Worm (Caenorhabditis elegans) whole organism, L3 larva: ENCODE data around the gene dyf-18.

Source experiments
- R02D3.7 ChIP-seq: fragments of 150-350 bp; optimal IDR thresholded peaks from 2 replicates; lab custom pipeline; 2014; ENCODE audit warnings: missing biosample characterization, missing genetic modification characterization
- ama-1 ChIP-seq: fragments of 150-350 bp; optimal IDR thresholded peaks from 2 replicates; lab custom pipeline; 2018
- ceh-28 ChIP-seq: fragments of 150-350 bp; optimal IDR thresholded peaks from 2 replicates; lab custom pipeline; 2014; ENCODE audit warnings: missing biosample characterization, missing genetic modification reagents, missing genetic modification characterization
- ceh-82 ChIP-seq: fragments of 150-350 bp; optimal IDR thresholded peaks from 2 replicates; lab custom pipeline; 2014; ENCODE audit warnings: missing biosample characterization, missing genetic modification characterization
- ceh-9 ChIP-seq: sonication (generic microtip); optimal IDR thresholded peaks from 2 replicates; lab custom pipeline; 2018; ENCODE audit warnings: missing biosample characterization, missing genetic modification characterization
- daf-12 ChIP-seq: fragments of 150-350 bp; optimal IDR thresholded peaks from 2 replicates; lab custom pipeline; 2014; ENCODE audit warnings: missing biosample characterization, missing genetic modification reagents, missing genetic modification characterization
- egl-5 ChIP-seq: fragments of 150-350 bp; optimal IDR thresholded peaks from 2 replicates; lab custom pipeline; 2017; ENCODE audit warnings: missing biosample characterization, missing genetic modification reagents, missing genetic modification characterization, inconsistent platforms
- elt-1 ChIP-seq: fragments of 150-350 bp; optimal IDR thresholded peaks from 2 replicates; lab custom pipeline; 2014; ENCODE audit warnings: missing biosample characterization, missing genetic modification characterization
- elt-2 ChIP-seq: sonication (generic microtip); optimal IDR thresholded peaks from 2 replicates; lab custom pipeline; 2016; ENCODE audit warnings: missing genetic modification reagents, mild to moderate bottlenecking, missing genetic modification characterization, missing compliant biosample characterization
- elt-3 ChIP-seq, 3 experiments: fragments of 150-350 bp in 1 of 3; sonication (generic microtip) in 2 of 3; optimal IDR thresholded peaks; 2 replicates in 2 of 3; 4 replicates in 1 of 3; lab custom pipeline; 2014 to 2017; ENCODE audit warnings: missing biosample characterization in 3 of 3, missing genetic modification characterization in 3 of 3
- fkh-10 ChIP-seq: sonication (generic microtip); optimal IDR thresholded peaks from 2 replicates; lab custom pipeline; 2017; ENCODE audit warnings: missing biosample characterization, missing genetic modification reagents, missing genetic modification characterization
- fkh-2 ChIP-seq: fragments of 150-350 bp; optimal IDR thresholded peaks from 2 replicates; lab custom pipeline; 2014; ENCODE audit warnings: missing biosample characterization, missing genetic modification reagents, missing genetic modification characterization
- fos-1 ChIP-seq: fragments of 150-350 bp; optimal IDR thresholded peaks from 2 replicates; lab custom pipeline; 2014; ENCODE audit warnings: missing biosample characterization, missing genetic modification characterization
- hmg-11 ChIP-seq: sonication (generic microtip); optimal IDR thresholded peaks from 2 replicates; lab custom pipeline; 2016; ENCODE audit warnings: missing genetic modification characterization, missing compliant biosample characterization
- jun-1 ChIP-seq: fragments of 150-350 bp; optimal IDR thresholded peaks from 2 replicates; lab custom pipeline; 2014; ENCODE audit warnings: missing biosample characterization, missing genetic modification reagents, missing genetic modification characterization
- lin-15B ChIP-seq: fragments of 150-350 bp; optimal IDR thresholded peaks from 2 replicates; lab custom pipeline; 2014; ENCODE audit warnings: missing biosample characterization, missing genetic modification characterization
- lin-39 ChIP-seq: fragments of 150-350 bp; optimal IDR thresholded peaks from 2 replicates; lab custom pipeline; 2018; ENCODE audit warnings: missing biosample characterization, missing genetic modification reagents, missing genetic modification characterization
- lsy-12 ChIP-seq: sonication (generic microtip); optimal IDR thresholded peaks from 2 replicates; lab custom pipeline; 2016; ENCODE audit warnings: mild to moderate bottlenecking, missing genetic modification characterization, missing compliant biosample characterization
- mdl-1 ChIP-seq: fragments of 150-350 bp; optimal IDR thresholded peaks from 2 replicates; lab custom pipeline; 2014; ENCODE audit warnings: missing biosample characterization, missing genetic modification characterization
- mml-1 ChIP-seq: fragments of 150-350 bp; sonication (generic microtip); optimal IDR thresholded peaks from 3 replicates; lab custom pipeline; 2014; ENCODE audit warnings: missing biosample characterization, missing genetic modification characterization
- nfya-1 ChIP-seq: sonication (generic microtip); optimal IDR thresholded peaks from 2 replicates; lab custom pipeline; 2017; ENCODE audit warnings: missing genetic modification characterization, mild to moderate bottlenecking, missing compliant biosample characterization, antibody characterized with exemption, moderate library complexity; ENCODE audit not compliant: insufficient read depth
- nhr-11 ChIP-seq: fragments of 150-350 bp; optimal IDR thresholded peaks from 2 replicates; lab custom pipeline; 2014; ENCODE audit warnings: missing biosample characterization, missing genetic modification characterization
- nhr-12 ChIP-seq: fragments of 150-350 bp; optimal IDR thresholded peaks from 2 replicates; lab custom pipeline; 2014; ENCODE audit warnings: missing biosample characterization, missing genetic modification characterization
- nhr-23 ChIP-seq: fragments of 150-350 bp; optimal IDR thresholded peaks from 2 replicates; lab custom pipeline; 2014; ENCODE audit warnings: missing biosample characterization, missing genetic modification reagents, missing genetic modification characterization
- nhr-237 ChIP-seq: fragments of 150-350 bp; optimal IDR thresholded peaks from 2 replicates; lab custom pipeline; 2014; ENCODE audit warnings: missing biosample characterization, missing genetic modification characterization
- nhr-25 ChIP-seq: sonication (generic microtip); optimal IDR thresholded peaks from 2 replicates; lab custom pipeline; 2017; ENCODE audit warnings: missing biosample characterization, missing genetic modification characterization
- nhr-28 ChIP-seq: fragments of 150-350 bp; optimal IDR thresholded peaks from 2 replicates; lab custom pipeline; 2014; ENCODE audit warnings: missing biosample characterization, missing genetic modification characterization
- nhr-67 ChIP-seq: fragments of 150-350 bp; optimal IDR thresholded peaks from 2 replicates; lab custom pipeline; 2014; ENCODE audit warnings: missing biosample characterization, missing genetic modification characterization
- nhr-76 ChIP-seq: fragments of 150-350 bp; sonication (generic microtip); optimal IDR thresholded peaks from 5 replicates; lab custom pipeline; 2014; ENCODE audit warnings: missing biosample characterization, missing genetic modification characterization
- pha-4 ChIP-seq: fragments of 150-350 bp; optimal IDR thresholded peaks from 2 replicates; lab custom pipeline; 2014; ENCODE audit warnings: missing biosample characterization, missing genetic modification reagents, missing genetic modification characterization
- snpc-4 ChIP-seq: fragments of 150-350 bp; optimal IDR thresholded peaks from 2 replicates; lab custom pipeline; 2014; ENCODE audit warnings: missing biosample characterization, missing genetic modification characterization
- unc-39 ChIP-seq: sonication (generic microtip); optimal IDR thresholded peaks from 4 replicates; lab custom pipeline; 2017; ENCODE audit warnings: missing biosample characterization, missing genetic modification characterization
- unc-62 ChIP-seq: fragments of 150-350 bp; sonication (generic microtip); optimal IDR thresholded peaks from 4 replicates; lab custom pipeline; 2014; ENCODE audit warnings: missing biosample characterization, missing genetic modification reagents, missing genetic modification characterization
- zag-1 ChIP-seq: fragments of 150-350 bp; optimal IDR thresholded peaks from 2 replicates; lab custom pipeline; 2014; ENCODE audit warnings: missing biosample characterization, missing genetic modification characterization
- ztf-11 ChIP-seq: fragments of 150-350 bp; optimal IDR thresholded peaks from 2 replicates; lab custom pipeline; 2014; ENCODE audit warnings: missing biosample characterization, missing genetic modification characterization

dyf-18 gene

DNA sequence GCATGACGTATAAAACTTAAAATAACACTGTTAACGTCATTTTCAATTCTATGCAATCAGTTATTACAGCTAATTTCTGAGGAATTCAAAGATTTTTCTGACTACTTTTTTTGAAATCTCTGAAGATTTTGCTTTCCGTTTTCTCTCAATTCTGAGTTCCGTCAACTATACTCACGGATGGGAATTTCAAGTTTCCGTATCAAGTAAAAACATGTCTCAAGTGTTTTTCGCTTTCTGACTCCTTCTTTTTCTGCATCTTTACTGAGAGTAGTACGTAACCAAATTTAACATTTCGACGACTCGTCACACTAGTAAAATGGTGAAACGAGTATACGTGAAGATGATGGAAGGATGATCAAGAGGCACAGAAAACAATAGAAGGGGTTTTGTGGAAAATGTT, 4.2 kb downstream of the dyf-18 start:
- TF ChIP-seq ceh-82 (tag; lab: Kevin White, UChicago) (no peak), fkh-10 (peak; percentile 75)

DNA sequence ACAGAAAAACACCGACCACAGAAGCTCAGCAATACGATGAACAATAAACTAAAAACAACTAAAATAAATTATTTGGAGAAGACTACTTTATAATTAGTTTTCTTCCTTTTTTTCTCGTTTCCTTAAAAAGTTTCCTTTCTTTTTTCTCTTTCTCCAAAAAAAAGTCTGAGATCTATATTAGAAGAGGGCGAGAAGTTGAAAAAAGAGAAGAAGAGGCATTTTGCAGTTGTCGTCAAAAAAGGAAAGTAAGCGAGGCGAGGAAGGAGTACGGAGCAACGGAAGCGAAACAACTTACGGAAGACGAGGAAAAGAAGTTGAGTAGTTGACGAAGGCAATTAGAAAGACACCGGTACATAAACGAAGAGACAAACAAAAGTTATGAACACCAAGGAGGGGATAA, 5.0 kb downstream of the dyf-18 start:
- TF ChIP-seq nfya-1 (tag; lab: Kevin White, UChicago) = no peak
- TF ChIP-seq daf-12 (tag; lab: Kevin White, UChicago) = no peak
- no peak for TF ChIP-seq nhr-12 (tag; lab: Kevin White, UChicago)
- no peak for TF ChIP-seq jun-1 (tag; lab: Kevin White, UChicago)
- TF ChIP-seq nhr-237 (tag; lab: Kevin White, UChicago) = no peak
- TF ChIP-seq nhr-76 (tag; lab: Kevin White, UChicago) = no peak
- no peak for TF ChIP-seq nhr-11
- no peak for TF ChIP-seq nhr-28 (tag; lab: Kevin White, UChicago)
- no peak for TF ChIP-seq nhr-25 (tag; lab: Kevin White, UChicago)
- TF ChIP-seq, all 47 proteins: peak for 0

DNA sequence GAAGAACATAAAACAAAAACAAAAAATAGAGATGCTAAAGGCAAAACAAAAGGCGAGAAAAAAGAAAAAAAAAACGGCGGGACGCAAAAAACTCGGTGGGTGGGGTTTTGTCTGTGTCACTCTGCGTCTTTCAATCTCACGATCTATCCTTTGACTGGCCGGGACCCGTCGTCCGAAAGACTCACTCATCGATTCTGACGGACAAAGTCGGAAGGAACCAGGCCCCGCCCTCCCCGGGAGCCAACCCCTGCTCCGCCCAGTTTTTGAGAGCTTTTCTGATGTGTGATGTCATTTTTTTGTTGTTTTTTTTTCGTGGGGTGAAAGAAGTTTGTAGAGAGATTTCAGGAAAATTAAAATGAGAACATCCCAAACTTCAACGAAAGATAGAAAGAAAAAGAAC, 7.8 kb downstream of the dyf-18 start:
- TF ChIP-seq lsy-12 (tag; lab: Kevin White, UChicago) (no peak), pha-4 (tag; lab: Kevin White, UChicago) (no peak), elt-1 (no peak), ceh-9 (no peak), hmg-11 (tag; lab: Kevin White, UChicago) (peak; percentile 16), fkh-10 (peak; percentile 32), lin-39 (tag; lab: Kevin White, UChicago) (peak; percentile 67), nhr-67 (tag; lab: Kevin White, UChicago) (no peak), nfya-1 (tag; lab: Kevin White, UChicago) (peak; percentile 76)

DNA sequence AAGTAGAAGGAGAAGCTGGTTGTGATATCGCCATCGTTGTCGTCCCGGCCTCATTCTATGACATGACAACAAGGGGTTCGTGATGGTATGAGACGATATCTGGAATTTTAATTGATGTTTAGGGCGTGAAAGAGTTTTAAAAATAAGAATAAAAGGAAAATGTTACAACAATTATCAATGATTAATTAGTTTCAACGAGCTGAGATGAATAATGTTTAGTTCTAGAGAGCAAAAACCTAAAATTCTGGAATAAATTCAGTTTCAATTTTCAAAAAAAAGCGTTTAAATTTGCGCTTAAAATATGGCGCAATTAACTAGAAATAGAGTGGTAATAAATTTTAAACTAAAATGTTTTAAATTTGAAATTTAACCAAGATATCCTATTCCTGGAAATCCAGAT, 8.5 kb downstream of the dyf-18 start, which contains the start of gene H01G02.3:
H01G02.3 (minus strand) TSS at position 101 of the 400 bp plus-strand sequence.
- no peak for TF ChIP-seq R02D3.7 (tag; lab: Kevin White, UChicago)
- no peak for TF ChIP-seq lin-15B (tag; lab: Kevin White, UChicago)
- no peak for TF ChIP-seq ceh-28 (tag; lab: Kevin White, UChicago)
- no peak for TF ChIP-seq unc-62 (GFP tag; lab: Kevin White, UChicago)
- TF ChIP-seq mdl-1 = no peak
- no peak for TF ChIP-seq zag-1 (tag; lab: Kevin White, UChicago)
- no peak for TF ChIP-seq nfya-1 (tag; lab: Kevin White, UChicago)
- TF ChIP-seq ztf-11 (tag; lab: Kevin White, UChicago) = no peak
- TF ChIP-seq nhr-23 = no peak
- TF ChIP-seq ceh-82 (tag; lab: Kevin White, UChicago) = no peak
- TF ChIP-seq fos-1 (tag; lab: Kevin White, UChicago) = no peak
- no peak for TF ChIP-seq egl-5 (tag; lab: Kevin White, UChicago)
- no peak for TF ChIP-seq hmg-11 (tag; lab: Kevin White, UChicago)
- no peak for TF ChIP-seq fkh-2 (tag; lab: Kevin White, UChicago)

DNA sequence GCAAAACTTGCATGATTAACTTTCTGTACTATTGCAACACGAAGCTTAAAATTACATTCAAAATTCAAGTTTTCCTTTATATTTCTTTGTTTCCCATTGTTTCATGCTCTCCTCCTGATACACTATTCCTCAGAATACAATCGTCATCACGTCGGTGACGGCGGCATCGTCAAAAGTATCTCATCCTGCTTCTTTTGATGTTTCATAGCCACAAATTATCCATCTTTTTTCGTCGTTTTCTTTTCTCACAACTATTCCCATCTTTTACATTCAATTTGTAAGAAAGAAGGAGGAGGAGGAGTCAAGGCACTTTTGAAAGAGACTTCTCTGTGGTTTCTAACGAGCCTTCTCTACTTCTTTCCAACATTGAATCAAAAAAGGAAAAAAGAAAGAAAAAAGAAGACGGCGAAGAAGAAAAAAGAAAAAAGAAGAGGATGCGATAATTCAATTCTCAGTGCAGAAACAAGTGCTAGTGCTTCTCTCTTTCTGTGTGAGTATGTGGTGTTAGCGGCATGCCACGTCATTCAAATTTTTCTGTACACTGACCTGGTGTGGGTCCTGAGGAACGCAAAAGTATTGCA, 12.5 kb downstream of the dyf-18 start:
- TF ChIP-seq ztf-11 (tag; lab: Kevin White, UChicago) (no peak), nhr-12 (tag; lab: Kevin White, UChicago) (no peak), hmg-11 (tag; lab: Kevin White, UChicago) (no peak), elt-3 (tag; optimal IDR thresholded peaks at IDR 0.05; lab: Kevin White, UChicago) (no peak), fkh-10 (peak; percentile 84), nfya-1 (tag; lab: Kevin White, UChicago) (peak; percentile 40), fos-1 (tag; lab: Kevin White, UChicago) (no peak), lin-39 (tag; lab: Kevin White, UChicago) (no peak), ama-1 (lab: Kevin White, UChicago) (no peak), mml-1 (tag; lab: Kevin White, UChicago) (no peak), nhr-25 (tag; lab: Kevin White, UChicago) (no peak), snpc-4 (tag; lab: Kevin White, UChicago) (peak; percentile 1), unc-39 (tag; lab: Kevin White, UChicago) (no peak), elt-2 (tag; lab: Kevin White, UChicago) (no peak)
